Fruit fly (Drosophila melanogaster) whole organism, embryonic: ENCODE data around the gene sesB.

Experiments used
- Adf1 ChIP-seq: fragments of 200-800 bp; sonication (Bioruptor generic); IDR thresholded peaks from 2 replicates; pipeline ENCODE4 v1.3.6; 2022; ENCODE audit warnings: missing biosample characterization, missing genetic modification characterization
- Bdp1 ChIP-seq: fragments of 200-800 bp; sonication (Bioruptor generic); optimal IDR thresholded peaks from 3 replicates; lab custom pipeline; 2016; ENCODE audit warnings: missing biosample characterization, missing genetic modification characterization
- CG10321 ChIP-seq: fragments of 200-800 bp; sonication (Bioruptor generic); IDR thresholded peaks from 2 replicates; pipeline ENCODE4 v1.3.6; 2022; ENCODE audit warnings: missing biosample characterization, missing genetic modification characterization
- CG12744 ChIP-seq: fragments of 200-800 bp; sonication (Bioruptor generic); optimal IDR thresholded peaks from 2 replicates; lab custom pipeline; 2016; ENCODE audit warnings: missing biosample characterization, missing genetic modification characterization
- CG13296 ChIP-seq: fragments of 200-800 bp; sonication (Bioruptor generic); optimal IDR thresholded peaks from 3 replicates; lab custom pipeline; 2018; ENCODE audit warnings: missing biosample characterization, mild to moderate bottlenecking, missing genetic modification characterization
- CG14965 ChIP-seq: fragments of 200-800 bp; sonication (Bioruptor generic); optimal IDR thresholded peaks from 2 replicates; lab custom pipeline; 2016; ENCODE audit warnings: missing biosample characterization, missing genetic modification characterization, borderline replicate concordance
- CG16815 ChIP-seq: fragments of 200-800 bp; sonication (Bioruptor generic); optimal IDR thresholded peaks from 3 replicates; lab custom pipeline; 2017; ENCODE audit warnings: missing biosample characterization, mild to moderate bottlenecking, missing genetic modification characterization
- CG17568 ChIP-seq: fragments of 200-800 bp; sonication (Bioruptor generic); optimal IDR thresholded peaks from 2 replicates; lab custom pipeline; 2018; ENCODE audit warnings: missing biosample characterization, mild to moderate bottlenecking, missing genetic modification characterization, moderate library complexity
- CG17802 ChIP-seq: fragments of 200-800 bp; sonication (Bioruptor generic); optimal IDR thresholded peaks from 2 replicates; lab custom pipeline; 2018; ENCODE audit warnings: missing biosample characterization, mild to moderate bottlenecking, missing genetic modification characterization, moderate library complexity
- CG17912 ChIP-seq: fragments of 200-800 bp; sonication (Bioruptor generic); optimal IDR thresholded peaks from 2 replicates; lab custom pipeline; 2018; ENCODE audit warnings: missing biosample characterization, mild to moderate bottlenecking, missing genetic modification characterization
- CG4854 ChIP-seq: fragments of 200-800 bp; sonication (Bioruptor generic); optimal IDR thresholded peaks from 2 replicates; lab custom pipeline; 2016; ENCODE audit warnings: missing biosample characterization, missing genetic modification characterization, inconsistent platforms
- CG5245 ChIP-seq: fragments of 200-800 bp; sonication (Bioruptor generic); optimal IDR thresholded peaks from 3 replicates; lab custom pipeline; 2016; ENCODE audit warnings: missing biosample characterization, missing genetic modification characterization
- CG7372 ChIP-seq: fragments of 200-800 bp; sonication (Bioruptor generic); IDR thresholded peaks from 2 replicates; pipeline ENCODE4 v1.3.6; 2022; ENCODE audit warnings: missing biosample characterization, missing genetic modification characterization
- CG7963 ChIP-seq: fragments of 200-800 bp; sonication (Bioruptor generic); IDR thresholded peaks from 3 replicates; pipeline ENCODE4 v1.3.6; 2022; ENCODE audit warnings: missing biosample characterization, missing genetic modification characterization; ENCODE audit not compliant: partially characterized antibody
- CG8089 ChIP-seq: fragments of 200-800 bp; sonication (Bioruptor generic); optimal IDR thresholded peaks from 3 replicates; lab custom pipeline; 2016; ENCODE audit warnings: missing biosample characterization, missing genetic modification characterization
- CG8290 ChIP-seq, 3 experiments: fragments of 200-800 bp; sonication (Bioruptor generic); optimal IDR thresholded peaks; 2 replicates each; lab custom pipeline; 2016 to 2019; ENCODE audit warnings: missing biosample characterization in 3 of 3, missing genetic modification characterization in 3 of 3, mild to moderate bottlenecking in 2 of 3, moderate library complexity in 1 of 3
- CTCF ChIP-seq: fragments of 200-800 bp; sonication (Bioruptor generic); optimal IDR thresholded peaks from 2 replicates; lab custom pipeline; 2017; ENCODE audit warnings: missing biosample characterization, mild to moderate bottlenecking, missing genetic modification characterization, moderate library complexity
- D19A ChIP-seq: fragments of 200-800 bp; optimal IDR thresholded peaks from 3 replicates; lab custom pipeline; 2019; ENCODE audit warnings: missing biosample characterization, mild to moderate bottlenecking, missing genetic modification characterization, moderate library complexity
- D19B ChIP-seq: fragments of 200-800 bp; sonication (Bioruptor generic); optimal IDR thresholded peaks from 2 replicates; lab custom pipeline; 2017; ENCODE audit warnings: missing biosample characterization, mild to moderate bottlenecking, missing genetic modification characterization
- Dbx ChIP-seq: fragments of 200-800 bp; sonication (Bioruptor generic); IDR thresholded peaks from 3 replicates; pipeline ENCODE4 v1.3.6; 2022; ENCODE audit warnings: missing biosample characterization, missing genetic modification characterization
- Deaf1 ChIP-seq: fragments of 200-800 bp; optimal IDR thresholded peaks from 3 replicates; lab custom pipeline; 2019; ENCODE audit warnings: missing biosample characterization, mild to moderate bottlenecking, missing genetic modification characterization, moderate library complexity
- Doc3 ChIP-seq: fragments of 200-800 bp; sonication (Bioruptor generic); IDR thresholded peaks from 3 replicates; pipeline ENCODE4 v1.3.6; 2022; ENCODE audit warnings: missing biosample characterization, missing genetic modification characterization; ENCODE audit not compliant: partially characterized antibody
- ERR ChIP-seq: fragments of 200-800 bp; sonication (Bioruptor generic); optimal IDR thresholded peaks from 2 replicates; lab custom pipeline; 2016; ENCODE audit warnings: missing biosample characterization, missing genetic modification characterization
- NfI ChIP-seq: fragments of 200-800 bp; sonication (Bioruptor generic); optimal IDR thresholded peaks from 3 replicates; lab custom pipeline; 2018; ENCODE audit warnings: missing biosample characterization, mild to moderate bottlenecking, missing genetic modification characterization, moderate library complexity
- Rx ChIP-seq: fragments of 200-800 bp; sonication (Bioruptor generic); IDR thresholded peaks from 2 replicates; pipeline ENCODE4 v1.3.6; 2022; ENCODE audit warnings: missing biosample characterization, missing genetic modification characterization
- Sox102F ChIP-seq: fragments of 200-800 bp; sonication (Bioruptor generic); optimal IDR thresholded peaks from 2 replicates; lab custom pipeline; 2018; ENCODE audit warnings: missing biosample characterization, mild to moderate bottlenecking, missing genetic modification characterization, moderate library complexity
- Sry-β ChIP-seq: fragments of 200-800 bp; sonication (Bioruptor generic); optimal IDR thresholded peaks from 2 replicates; lab custom pipeline; 2018; ENCODE audit warnings: missing biosample characterization, mild to moderate bottlenecking, missing genetic modification characterization, moderate library complexity
- al ChIP-seq: fragments of 200-800 bp; sonication (Bioruptor generic); IDR thresholded peaks from 2 replicates; pipeline ENCODE4 v1.3.6; 2022; ENCODE audit warnings: missing biosample characterization, missing genetic modification characterization
- ap ChIP-seq: fragments of 200-800 bp; sonication (Bioruptor generic); IDR thresholded peaks from 2 replicates; pipeline ENCODE4 v1.3.6; 2022; ENCODE audit warnings: missing biosample characterization, missing genetic modification characterization
- bigmax ChIP-seq: fragments of 200-800 bp; sonication (Bioruptor generic); optimal IDR thresholded peaks from 2 replicates; lab custom pipeline; 2018; ENCODE audit warnings: missing biosample characterization, mild to moderate bottlenecking, missing genetic modification characterization
- cad ChIP-seq: fragments of >200 bp; optimal IDR thresholded peaks from 2 replicates; lab custom pipeline; 2017; ENCODE audit warnings: missing biosample characterization, missing genetic modification characterization
- caup ChIP-seq: fragments of 200-800 bp; sonication (Bioruptor generic); optimal IDR thresholded peaks from 3 replicates; lab custom pipeline; 2017; ENCODE audit warnings: missing biosample characterization, mild to moderate bottlenecking, missing genetic modification characterization, moderate library complexity; ENCODE audit not compliant: severe bottlenecking
- grn ChIP-seq: fragments of 200-800 bp; sonication (Bioruptor generic); optimal IDR thresholded peaks from 3 replicates; lab custom pipeline; 2017; ENCODE audit warnings: missing biosample characterization, missing genetic modification characterization
- inv ChIP-seq: fragments of 200-800 bp; sonication (Bioruptor generic); IDR thresholded peaks from 2 replicates; pipeline ENCODE4 v1.3.6; 2022; ENCODE audit warnings: missing biosample characterization, missing genetic modification characterization; ENCODE audit not compliant: partially characterized antibody
- maf-S ChIP-seq: fragments of 200-800 bp; sonication (Bioruptor generic); optimal IDR thresholded peaks from 2 replicates; lab custom pipeline; 2016; ENCODE audit warnings: missing biosample characterization, missing genetic modification characterization
- nmo ChIP-seq: fragments of 200-800 bp; sonication (Bioruptor generic); optimal IDR thresholded peaks from 2 replicates; lab custom pipeline; 2018; ENCODE audit warnings: missing biosample characterization, mild to moderate bottlenecking, missing genetic modification characterization, moderate library complexity
- nom ChIP-seq: fragments of 200-800 bp; sonication (Bioruptor generic); optimal IDR thresholded peaks from 2 replicates; lab custom pipeline; 2017; ENCODE audit warnings: missing biosample characterization, missing genetic modification characterization, mild to moderate bottlenecking, moderate library complexity, missing genetic modification reagents
- oc ChIP-seq: fragments of 200-800 bp; sonication (Bioruptor generic); optimal IDR thresholded peaks from 2 replicates; lab custom pipeline; 2018; ENCODE audit warnings: missing biosample characterization, mild to moderate bottlenecking, missing genetic modification characterization, moderate library complexity
- p53 ChIP-seq: fragments of 200-800 bp; sonication (Bioruptor generic); optimal IDR thresholded peaks from 2 replicates; lab custom pipeline; 2016; ENCODE audit warnings: missing biosample characterization, missing genetic modification characterization
- pan ChIP-seq, 4 experiments: fragments of >200 bp in 3 of 4; fragments of 200-800 bp in 1 of 4; sonication (Bioruptor generic) in 1 of 4; optimal IDR thresholded peaks in 3 of 4; IDR thresholded peaks in 1 of 4; 2 replicates each; pipeline versions ENCODE4 v1.3.6 to Lab custom; 2017 to 2022; ENCODE audit warnings: missing biosample characterization in 2 of 4, missing genetic modification characterization in 2 of 4, mixed read lengths in 1 of 4
- pho ChIP-seq: fragments of 200-800 bp; sonication (Bioruptor generic); optimal IDR thresholded peaks from 2 replicates; lab custom pipeline; 2016; ENCODE audit warnings: missing biosample characterization, missing genetic modification characterization
- pum ChIP-seq: fragments of 200-800 bp; sonication (Bioruptor generic); optimal IDR thresholded peaks from 2 replicates; lab custom pipeline; 2016; ENCODE audit warnings: missing biosample characterization, missing genetic modification characterization
- pzg ChIP-seq: fragments of 200-800 bp; sonication (Bioruptor generic); optimal IDR thresholded peaks from 3 replicates; lab custom pipeline; 2018; ENCODE audit warnings: missing biosample characterization, mild to moderate bottlenecking, missing genetic modification characterization, moderate library complexity
- row ChIP-seq: fragments of 200-800 bp; sonication (Bioruptor generic); IDR thresholded peaks from 3 replicates; pipeline ENCODE4 v1.3.6; 2022; ENCODE audit warnings: missing biosample characterization, missing genetic modification characterization
- salm ChIP-seq: fragments of 200-800 bp; sonication (Bioruptor generic); optimal IDR thresholded peaks from 2 replicates; lab custom pipeline; 2018; ENCODE audit warnings: missing biosample characterization, mild to moderate bottlenecking, missing genetic modification characterization
- sc ChIP-seq, 3 experiments: fragments of >200 bp in 2 of 3; fragments of 200-800 bp in 1 of 3; sonication (Bioruptor generic) in 1 of 3; optimal IDR thresholded peaks; 2 replicates in 2 of 3; 3 replicates in 1 of 3; lab custom pipeline; 2017; ENCODE audit warnings: mild to moderate bottlenecking in 1 of 3, missing biosample characterization in 1 of 3, missing genetic modification characterization in 1 of 3, missing genetic modification reagents in 1 of 3
- sug ChIP-seq: fragments of 200-800 bp; optimal IDR thresholded peaks from 2 replicates; lab custom pipeline; 2019; ENCODE audit warnings: missing biosample characterization, mild to moderate bottlenecking, missing genetic modification characterization, moderate library complexity
- tx ChIP-seq: fragments of 200-800 bp; sonication (Bioruptor generic); optimal IDR thresholded peaks from 2 replicates; lab custom pipeline; 2016; ENCODE audit warnings: missing biosample characterization, missing genetic modification characterization
- wdn ChIP-seq: fragments of 200-800 bp; sonication (Bioruptor generic); IDR thresholded peaks from 2 replicates; pipeline ENCODE4 v1.3.6; 2022; ENCODE audit warnings: missing biosample characterization, missing genetic modification characterization

Gene sesB

DNA sequence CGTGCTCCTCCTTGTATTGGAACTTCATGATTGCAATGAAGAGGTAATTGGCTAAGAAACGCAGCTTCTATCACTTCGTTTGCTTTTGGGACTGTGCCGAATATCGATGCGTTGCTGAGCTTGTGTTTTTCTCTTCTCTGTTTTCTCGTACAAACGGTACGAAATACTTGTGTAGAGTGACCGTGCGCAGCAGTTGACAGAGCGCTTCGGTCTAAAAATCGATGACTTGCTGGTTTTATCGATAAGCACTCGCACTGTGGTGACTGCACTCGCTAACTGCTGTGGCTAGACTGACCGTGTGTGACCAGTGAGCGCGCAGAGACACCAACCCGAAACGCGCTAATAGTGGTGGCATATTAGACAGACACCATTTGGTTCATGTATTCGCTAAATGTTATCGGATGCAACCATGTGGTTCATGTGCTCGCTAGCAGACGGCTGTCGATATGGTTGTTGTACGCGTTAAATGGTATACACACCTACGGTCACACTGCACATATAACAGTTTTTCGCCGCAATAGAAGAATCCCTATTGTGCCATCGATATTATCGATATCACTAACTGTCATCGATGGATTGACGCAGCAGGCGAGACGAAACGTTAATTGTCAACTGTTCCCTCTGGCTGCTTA lies 18.6 kb downstream of the sesB start, which contains the start of the genes Atg8a and BTBD9 (continued):
- TF ChIP-seq CG4854 (GFP tag; lab: Kevin White, UChicago) (no peak), CG14965 (GFP tag; lab: Kevin White, UChicago) (no peak), tx (peak; percentile 38), nom (no peak), Doc3 (GFP tag; lab: Robert Waterston, UW) (peak; percentile 74), CG7963 (GFP tag; lab: Robert Waterston, UW) (peak; percentile 65), CG5245 (GFP tag; lab: Kevin White, UChicago) (no peak), bigmax (GFP tag; lab: Kevin White, UChicago) (no peak), pum (GFP tag; lab: Kevin White, UChicago) (peak; percentile 32), al (GFP tag; lab: Robert Waterston, UW) (no peak), ap (no peak), nmo (peak; percentile 72), grn (GFP tag; lab: Kevin White, UChicago) (no peak), NfI (GFP tag; lab: Kevin White, UChicago) (peak; percentile 12), maf-S (GFP tag; lab: Kevin White, UChicago) (peak; percentile 28), inv (GFP tag; lab: Robert Waterston, UW) (peak; percentile 59), D19B (GFP tag; lab: Kevin White, UChicago) (no peak), Rx (GFP tag; lab: Robert Waterston, UW) (no peak), pho (GFP tag; lab: Kevin White, UChicago) (peak; percentile 62), CTCF (GFP tag; lab: Kevin White, UChicago) (peak; percentile 62), pan (optimal IDR thresholded peaks at IDR 0.05; lab: Kevin White, UChicago) (no peak), pan (GFP tag; optimal IDR thresholded peaks at IDR 0.05 in 1 of 2, IDR thresholded peaks at IDR 0.05 in 1 of 2) (no peak), CG16815 (no peak), CG13296 (no peak), row (GFP tag; lab: Robert Waterston, UW) (peak; percentile 27; the same call in 1 of the 3 replicates), sug (peak; percentile 42), Dbx (peak; percentile 67; the same call in 2 of the 3 replicates), CG17568 (GFP tag; lab: Kevin White, UChicago) (no peak), pzg (GFP tag; lab: Kevin White, UChicago) (peak; percentile 100), D19A (no peak), p53 (GFP tag; lab: Kevin White, UChicago) (peak; percentile 44), Bdp1 (no peak), Adf1 (GFP tag; lab: Robert Waterston, UW) (no peak), CG7372 (GFP tag; lab: Robert Waterston, UW) (no peak), Sry-β (GFP tag; lab: Kevin White, UChicago) (no peak), wdn (no peak), CG17912 (GFP tag; lab: Kevin White, UChicago) (no peak), Sox102F (GFP tag; lab: Kevin White, UChicago) (no peak), CG8089 (GFP tag; lab: Kevin White, UChicago) (peak; percentile 31), caup (GFP tag; lab: Kevin White, UChicago) (peak; percentile 14), salm (tag; lab: Kevin White, UChicago) (no peak), CG10321 (GFP tag; lab: Robert Waterston, UW) (no peak), CG12744 (peak; percentile 12), ERR (GFP tag; lab: Kevin White, UChicago) (peak; percentile 17), oc (no peak), cad (GFP tag; lab: Kevin White, UChicago) (no peak), CG8290 (GFP tag; optimal IDR thresholded peaks at IDR 0.05; lab: Kevin White, UChicago) (peak; percentile 92), CG8290 (tag; optimal IDR thresholded peaks at IDR 0.05; lab: Kevin White, UChicago) (peak; percentile 42 to 96), CG17802 (no peak), sc (optimal IDR thresholded peaks at IDR 0.05; lab: Kevin White, UChicago) (no peak), sc (GFP tag; optimal IDR thresholded peaks at IDR 0.05; lab: Kevin White, UChicago) (no peak), Deaf1 (tag; lab: Kevin White, UChicago) (no peak)
